Worm (Caenorhabditis elegans) whole organism, late embryonic: ENCODE measurements around the gene vha-12.

Experiments
- C08G9.2 ChIP-seq: sonication (generic microtip); optimal IDR thresholded peaks from 2 replicates; lab custom pipeline; 2016; ENCODE audit warnings: mild to moderate bottlenecking, missing genetic modification characterization, moderate library complexity, missing compliant biosample characterization
- C38D4.7 ChIP-seq: fragments of 200-800 bp; sonication (Bioruptor generic); optimal IDR thresholded peaks from 2 replicates; lab custom pipeline; 2018; ENCODE audit warnings: mild to moderate bottlenecking, missing genetic modification characterization, moderate library complexity, missing compliant biosample characterization
- K02D7.2 ChIP-seq: sonication (generic microtip); optimal IDR thresholded peaks from 2 replicates; lab custom pipeline; 2017; ENCODE audit warnings: mild to moderate bottlenecking, missing genetic modification characterization, missing compliant biosample characterization
- K09A11.1 ChIP-seq: sonication (generic microtip); optimal IDR thresholded peaks from 2 replicates; lab custom pipeline; 2017; ENCODE audit warnings: antibody characterized with exemption, mild to moderate bottlenecking, missing genetic modification characterization, missing compliant biosample characterization; ENCODE audit not compliant: insufficient read depth
- T23F11.4 ChIP-seq: fragments of 200-800 bp; sonication (Bioruptor generic); optimal IDR thresholded peaks from 2 replicates; lab custom pipeline; 2018; ENCODE audit warnings: mild to moderate bottlenecking, missing genetic modification characterization, missing compliant biosample characterization
- Y22D7AL.16 ChIP-seq: sonication (generic microtip); optimal IDR thresholded peaks from 2 replicates; lab custom pipeline; 2016; ENCODE audit warnings: missing genetic modification characterization, missing compliant biosample characterization
- ahr-1 ChIP-seq: sonication (generic microtip); optimal IDR thresholded peaks from 2 replicates; lab custom pipeline; 2016; ENCODE audit warnings: missing genetic modification characterization, missing compliant biosample characterization
- ama-1 ChIP-seq: fragments of 150-350 bp; optimal IDR thresholded peaks from 2 replicates; lab custom pipeline; 2014
- ceh-14 ChIP-seq: sonication (generic microtip); optimal IDR thresholded peaks from 2 replicates; lab custom pipeline; 2016; ENCODE audit warnings: missing genotype, missing genetic modification characterization, missing compliant biosample characterization
- ceh-18 ChIP-seq: sonication (generic microtip); optimal IDR thresholded peaks from 2 replicates; lab custom pipeline; 2016; ENCODE audit warnings: missing genetic modification characterization, missing compliant biosample characterization
- ceh-19 ChIP-seq: fragments of 200-800 bp; sonication (Bioruptor generic); optimal IDR thresholded peaks from 2 replicates; lab custom pipeline; 2018; ENCODE audit warnings: mild to moderate bottlenecking, missing genetic modification characterization, missing compliant biosample characterization
- ceh-24 ChIP-seq: sonication (generic microtip); optimal IDR thresholded peaks from 2 replicates; lab custom pipeline; 2016; ENCODE audit warnings: mild to moderate bottlenecking, missing genetic modification characterization, missing compliant biosample characterization
- ceh-30 ChIP-seq: fragments of 150-350 bp; optimal IDR thresholded peaks from 2 replicates; lab custom pipeline; 2014; ENCODE audit warnings: missing biosample characterization, missing genetic modification characterization
- ceh-45 ChIP-seq: fragments of 200-800 bp; sonication (Bioruptor generic); IDR thresholded peaks from 2 replicates; pipeline ENCODE4 v1.3.6; 2022; ENCODE audit warnings: missing genetic modification reagents, missing genetic modification characterization, missing compliant biosample characterization
- ceh-6 ChIP-seq: fragments of 200-800 bp; sonication (Bioruptor generic); optimal IDR thresholded peaks from 2 replicates; lab custom pipeline; 2018; ENCODE audit warnings: mild to moderate bottlenecking, missing genetic modification characterization, missing compliant biosample characterization
- ceh-9 ChIP-seq: sonication (generic microtip); optimal IDR thresholded peaks from 2 replicates; lab custom pipeline; 2016; ENCODE audit warnings: mild to moderate bottlenecking, missing genetic modification characterization, inconsistent platforms, missing compliant biosample characterization
- che-1 ChIP-seq: sonication (generic microtip); optimal IDR thresholded peaks from 2 replicates; lab custom pipeline; 2016; ENCODE audit warnings: mild to moderate bottlenecking, missing genetic modification characterization, missing compliant biosample characterization
- dve-1 ChIP-seq: sonication (generic microtip); optimal IDR thresholded peaks from 2 replicates; lab custom pipeline; 2017; ENCODE audit warnings: antibody characterized with exemption, mild to moderate bottlenecking, missing genetic modification characterization, missing compliant biosample characterization
- elt-2 ChIP-seq: sonication (generic microtip); optimal IDR thresholded peaks from 2 replicates; lab custom pipeline; 2016; ENCODE audit warnings: missing genetic modification reagents, missing genetic modification characterization, missing compliant biosample characterization
- elt-4 ChIP-seq: sonication (generic microtip); optimal IDR thresholded peaks from 2 replicates; lab custom pipeline; 2016; ENCODE audit warnings: missing genetic modification characterization, missing compliant biosample characterization
- ets-4 ChIP-seq: sonication (generic microtip); optimal IDR thresholded peaks from 2 replicates; lab custom pipeline; 2016; ENCODE audit warnings: missing genetic modification characterization, missing compliant biosample characterization
- eyg-1 ChIP-seq: sonication (generic microtip); optimal IDR thresholded peaks from 2 replicates; lab custom pipeline; 2016; ENCODE audit warnings: missing genotype, missing genetic modification characterization, missing compliant biosample characterization
- fax-1 ChIP-seq: sonication (generic microtip); optimal IDR thresholded peaks from 2 replicates; lab custom pipeline; 2016; ENCODE audit warnings: missing genotype, missing genetic modification characterization, missing compliant biosample characterization
- fkh-10 ChIP-seq: fragments of 150-350 bp; optimal IDR thresholded peaks from 2 replicates; lab custom pipeline; 2014; ENCODE audit warnings: missing biosample characterization, missing genetic modification reagents, missing genetic modification characterization
- fkh-6 ChIP-seq: sonication (generic microtip); optimal IDR thresholded peaks from 2 replicates; lab custom pipeline; 2016; ENCODE audit warnings: missing genetic modification characterization, missing compliant biosample characterization
- gmeb-2 ChIP-seq: sonication (generic microtip); optimal IDR thresholded peaks from 2 replicates; lab custom pipeline; 2016; ENCODE audit warnings: missing genetic modification characterization, inconsistent platforms, missing compliant biosample characterization
- hlh-15 ChIP-seq: sonication (generic microtip); optimal IDR thresholded peaks from 2 replicates; lab custom pipeline; 2016; ENCODE audit warnings: missing genetic modification characterization, missing compliant biosample characterization
- hlh-6 ChIP-seq: sonication (generic microtip); optimal IDR thresholded peaks from 2 replicates; lab custom pipeline; 2016; ENCODE audit warnings: missing genotype, missing genetic modification characterization, missing compliant biosample characterization
- hlh-8 ChIP-seq: sonication (generic microtip); optimal IDR thresholded peaks from 2 replicates; lab custom pipeline; 2016; ENCODE audit warnings: missing genotype, missing genetic modification characterization, missing compliant biosample characterization
- lin-11 ChIP-seq: fragments of 200-800 bp; sonication (Bioruptor generic); optimal IDR thresholded peaks from 2 replicates; lab custom pipeline; 2018; ENCODE audit warnings: mild to moderate bottlenecking, missing genetic modification characterization, missing compliant biosample characterization
- madf-2 ChIP-seq: sonication (generic microtip); optimal IDR thresholded peaks from 2 replicates; lab custom pipeline; 2017; ENCODE audit warnings: missing genetic modification characterization, missing compliant biosample characterization
- nfya-1 ChIP-seq: sonication (generic microtip); optimal IDR thresholded peaks from 2 replicates; lab custom pipeline; 2017; ENCODE audit warnings: missing genetic modification characterization, mild to moderate bottlenecking, missing compliant biosample characterization, antibody characterized with exemption, moderate library complexity
- nhr-232 ChIP-seq: sonication (generic microtip); optimal IDR thresholded peaks from 2 replicates; lab custom pipeline; 2016; ENCODE audit warnings: missing genetic modification characterization, missing compliant biosample characterization
- npax-4 ChIP-seq: sonication (generic microtip); optimal IDR thresholded peaks from 2 replicates; lab custom pipeline; 2016; ENCODE audit warnings: missing genetic modification characterization, missing compliant biosample characterization
- odd-2 ChIP-seq: sonication (generic microtip); optimal IDR thresholded peaks from 2 replicates; lab custom pipeline; 2017; ENCODE audit warnings: antibody characterized with exemption, mild to moderate bottlenecking, missing genetic modification characterization, missing compliant biosample characterization
- pag-3 ChIP-seq: sonication (generic microtip); optimal IDR thresholded peaks from 2 replicates; lab custom pipeline; 2016; ENCODE audit warnings: missing compliant biosample characterization, missing genetic modification characterization, borderline replicate concordance
- pax-1 ChIP-seq: fragments of 150-350 bp; optimal IDR thresholded peaks from 2 replicates; lab custom pipeline; 2014; ENCODE audit warnings: missing biosample characterization, missing genetic modification characterization
- pha-2 ChIP-seq: sonication (generic microtip); optimal IDR thresholded peaks from 2 replicates; lab custom pipeline; 2017; ENCODE audit warnings: mild to moderate bottlenecking, missing genetic modification characterization, missing compliant biosample characterization
- pha-4 ChIP-seq: fragments of 150-350 bp; optimal IDR thresholded peaks from 2 replicates; lab custom pipeline; 2018; ENCODE audit warnings: missing biosample characterization, missing genetic modification reagents, missing genetic modification characterization
- pqm-1 ChIP-seq: sonication (generic microtip); optimal IDR thresholded peaks from 2 replicates; lab custom pipeline; 2016; ENCODE audit warnings: missing genetic modification characterization, missing compliant biosample characterization
- pros-1 ChIP-seq: fragments of 150-350 bp; optimal IDR thresholded peaks from 2 replicates; lab custom pipeline; 2014; ENCODE audit warnings: missing biosample characterization, missing genetic modification reagents, missing genetic modification characterization
- ref-2 ChIP-seq: sonication (generic microtip); optimal IDR thresholded peaks from 2 replicates; lab custom pipeline; 2016; ENCODE audit warnings: missing genetic modification characterization, missing compliant biosample characterization
- rnt-1 ChIP-seq: sonication (generic microtip); optimal IDR thresholded peaks from 2 replicates; lab custom pipeline; 2016; ENCODE audit warnings: missing genetic modification characterization, missing compliant biosample characterization
- sdc-2 ChIP-seq: sonication (generic microtip); optimal IDR thresholded peaks from 2 replicates; lab custom pipeline; 2016; ENCODE audit warnings: missing genotype, missing genetic modification characterization, missing compliant biosample characterization
- sox-2 ChIP-seq: fragments of 200-800 bp; sonication (Bioruptor generic); IDR thresholded peaks from 2 replicates; pipeline ENCODE4 v1.3.6; 2022; ENCODE audit warnings: missing genetic modification reagents, missing genetic modification characterization, missing compliant biosample characterization
- sox-4 ChIP-seq: sonication (generic microtip); optimal IDR thresholded peaks from 2 replicates; lab custom pipeline; 2017; ENCODE audit warnings: mild to moderate bottlenecking, missing genetic modification characterization, inconsistent platforms, missing compliant biosample characterization
- syd-9 ChIP-seq: sonication (generic microtip); optimal IDR thresholded peaks from 2 replicates; lab custom pipeline; 2016; ENCODE audit warnings: mild to moderate bottlenecking, missing genetic modification characterization, moderate library complexity, missing compliant biosample characterization
- tbx-2 ChIP-seq: sonication (generic microtip); optimal IDR thresholded peaks from 2 replicates; lab custom pipeline; 2016; ENCODE audit warnings: missing genetic modification characterization, missing compliant biosample characterization
- unc-3 ChIP-seq, 2 experiments: fragments of 200-800 bp in 1 of 2; sonication (Bioruptor generic) in 1 of 2; sonication (generic microtip) in 1 of 2; conservative IDR thresholded peaks in 1 of 2; optimal IDR thresholded peaks in 1 of 2; 2 replicates each; pipeline versions ENCODE4 v1.3.6 to Lab custom; 2016 to 2022; ENCODE audit warnings: missing compliant biosample characterization in 2 of 2, missing genetic modification characterization in 2 of 2, missing genetic modification reagents in 1 of 2
- unc-55 ChIP-seq: sonication (generic microtip); optimal IDR thresholded peaks from 2 replicates; lab custom pipeline; 2017; ENCODE audit warnings: missing biosample characterization, missing genetic modification reagents, missing genetic modification characterization
- unc-86 ChIP-seq: sonication (generic microtip); optimal IDR thresholded peaks from 2 replicates; lab custom pipeline; 2016; ENCODE audit warnings: missing genetic modification characterization, missing compliant biosample characterization
- zip-5 ChIP-seq: sonication (generic microtip); optimal IDR thresholded peaks from 2 replicates; lab custom pipeline; 2016; ENCODE audit warnings: missing genetic modification characterization, missing compliant biosample characterization

vha-12 gene

ce11 chrX:4145051-4145826 lies 45.7 kb upstream of the vha-12 start:
- TF ChIP-seq pax-1 (tag; lab: Kevin White, UChicago): no peak
- no peak for TF ChIP-seq ets-4 (tag; lab: Kevin White, UChicago)
- no peak for TF ChIP-seq hlh-15 (tag; lab: Kevin White, UChicago)
- TF ChIP-seq dve-1: no peak
- TF ChIP-seq C08G9.2 (tag; lab: Kevin White, UChicago): no peak
- TF ChIP-seq C38D4.7 (GFP tag; lab: Kevin White, UChicago): no peak
- peak; percentile 67 for TF ChIP-seq ceh-18 (tag; lab: Kevin White, UChicago)
- TF ChIP-seq odd-2 (tag; lab: Kevin White, UChicago): no peak
- no peak for TF ChIP-seq ceh-19
- peak; percentile 31 for TF ChIP-seq unc-86
- no peak for TF ChIP-seq fkh-10 (GFP tag; lab: Kevin White, UChicago)
- no peak for TF ChIP-seq pqm-1 (tag; lab: Kevin White, UChicago)
- no peak for TF ChIP-seq che-1 (tag; lab: Kevin White, UChicago)
- TF ChIP-seq npax-4 (tag; lab: Kevin White, UChicago): no peak
- no peak for TF ChIP-seq ceh-24 (tag; lab: Kevin White, UChicago)
- no peak for TF ChIP-seq ceh-9
- no peak for TF ChIP-seq lin-11
- no peak for TF ChIP-seq fax-1 (tag; lab: Kevin White, UChicago)
- TF ChIP-seq eyg-1 (tag; lab: Kevin White, UChicago): no peak
- no peak for TF ChIP-seq ceh-45 (GFP tag; lab: Robert Waterston, UW)
- TF ChIP-seq ceh-14 (tag; lab: Kevin White, UChicago): peak; percentile 47
- TF ChIP-seq pros-1 (tag; lab: Kevin White, UChicago): no peak
- no peak for TF ChIP-seq hlh-6
- peak; percentile 26 for TF ChIP-seq unc-55 (GFP tag; lab: Kevin White, UChicago)
- TF ChIP-seq Y22D7AL.16 (tag; lab: Kevin White, UChicago): no peak
- no peak for TF ChIP-seq K02D7.2
- TF ChIP-seq pha-2 (tag; lab: Kevin White, UChicago): no peak
- no peak for TF ChIP-seq ama-1 (lab: Kevin White, UChicago)
- no peak for TF ChIP-seq pha-4 (tag; lab: Kevin White, UChicago)
- TF ChIP-seq tbx-2 (tag; lab: Kevin White, UChicago): no peak
- TF ChIP-seq ahr-1: no peak
- TF ChIP-seq madf-2 (tag; lab: Kevin White, UChicago): no peak
- no peak for TF ChIP-seq fkh-6 (tag; lab: Kevin White, UChicago)
- TF ChIP-seq ceh-6 (GFP tag; lab: Kevin White, UChicago): no peak
- TF ChIP-seq nhr-232 (tag; lab: Kevin White, UChicago): no peak
- no peak for TF ChIP-seq unc-3 (GFP tag; conservative IDR thresholded peaks at IDR 0.05; lab: Robert Waterston, UW)
- no peak for TF ChIP-seq unc-3 (tag; optimal IDR thresholded peaks at IDR 0.05; lab: Kevin White, UChicago)
- no peak for TF ChIP-seq gmeb-2 (tag; lab: Kevin White, UChicago)
- TF ChIP-seq K09A11.1: no peak
- TF ChIP-seq elt-4 (tag; lab: Kevin White, UChicago): no peak
- no peak for TF ChIP-seq T23F11.4 (GFP tag; lab: Kevin White, UChicago)
- TF ChIP-seq syd-9 (tag; lab: Kevin White, UChicago): no peak
- TF ChIP-seq elt-2: no peak
- TF ChIP-seq hlh-8: no peak
- peak; percentile 35 for TF ChIP-seq sox-4 (tag; lab: Kevin White, UChicago)
- no peak for TF ChIP-seq ceh-30 (tag; lab: Kevin White, UChicago)
- no peak for TF ChIP-seq pag-3 (tag; lab: Kevin White, UChicago)
- peak; percentile 19 for TF ChIP-seq rnt-1 (tag; lab: Kevin White, UChicago)
- no peak for TF ChIP-seq sdc-2 (tag; lab: Kevin White, UChicago)
- peak; percentile 57 for TF ChIP-seq nfya-1 (tag; lab: Kevin White, UChicago)
- TF ChIP-seq zip-5 (tag; lab: Kevin White, UChicago): no peak
- TF ChIP-seq sox-2 (GFP tag; lab: Robert Waterston, UW): no peak
- no peak for TF ChIP-seq ref-2
